Fruit fly (Drosophila melanogaster) whole organism, adult: ENCODE measurements around the gene Karl.
A peak's percentile ranks its signal among the peaks of the same experiment; 100 is the strongest.

Source experiments
- CG11617 ChIP-seq: fragments of 200-800 bp; sonication (Bioruptor generic); optimal IDR thresholded peaks from 2 replicates; lab custom pipeline; 2017; ENCODE audit warnings: mild to moderate bottlenecking, missing biosample characterization, missing genetic modification reagents, missing genetic modification characterization
- CG12768 ChIP-seq: fragments of 200-800 bp; sonication (Bioruptor generic); optimal IDR thresholded peaks from 2 replicates; lab custom pipeline; 2017; ENCODE audit warnings: missing biosample characterization, missing genetic modification characterization, mild to moderate bottlenecking, moderate library complexity, missing genetic modification reagents
- CG14711 ChIP-seq: fragments of 200-800 bp; sonication (Bioruptor generic); optimal IDR thresholded peaks from 2 replicates; lab custom pipeline; 2018; ENCODE audit warnings: missing biosample characterization, mild to moderate bottlenecking, missing genetic modification characterization, moderate library complexity
- CG1620 ChIP-seq: fragments of 200-800 bp; sonication (Bioruptor generic); optimal IDR thresholded peaks from 2 replicates; lab custom pipeline; 2016; ENCODE audit warnings: missing biosample characterization, missing genetic modification characterization
- CG33017 ChIP-seq: fragments of 200-800 bp; sonication (Bioruptor generic); optimal IDR thresholded peaks from 2 replicates; lab custom pipeline; 2018; ENCODE audit warnings: missing biosample characterization, mild to moderate bottlenecking, missing genetic modification characterization, moderate library complexity
- CG5204 ChIP-seq: fragments of 200-800 bp; sonication (Bioruptor generic); optimal IDR thresholded peaks from 2 replicates; lab custom pipeline; 2016; ENCODE audit warnings: missing biosample characterization, missing genetic modification characterization
- CG7045 ChIP-seq: fragments of 200-800 bp; sonication (Bioruptor generic); optimal IDR thresholded peaks from 2 replicates; lab custom pipeline; 2017; ENCODE audit warnings: missing biosample characterization, mild to moderate bottlenecking, missing genetic modification characterization
- CG7101 ChIP-seq: fragments of 200-800 bp; sonication (Bioruptor generic); optimal IDR thresholded peaks from 2 replicates; lab custom pipeline; 2018; ENCODE audit warnings: missing biosample characterization, mild to moderate bottlenecking, missing genetic modification characterization, moderate library complexity
- Clk ChIP-seq: fragments of 200-800 bp; sonication (Bioruptor generic); optimal IDR thresholded peaks from 2 replicates; lab custom pipeline; 2017; ENCODE audit warnings: missing biosample characterization, missing genetic modification characterization
- Crg-1 ChIP-seq: fragments of 200-800 bp; sonication (Bioruptor generic); optimal IDR thresholded peaks from 2 replicates; lab custom pipeline; 2016; ENCODE audit warnings: missing biosample characterization, missing genetic modification characterization
- Hr96 ChIP-seq: fragments of 200-800 bp; sonication (Bioruptor generic); optimal IDR thresholded peaks from 2 replicates; lab custom pipeline; 2016; ENCODE audit warnings: missing biosample characterization, missing genetic modification characterization
- Mnt ChIP-seq: fragments of 200-800 bp; sonication (Bioruptor generic); optimal IDR thresholded peaks from 2 replicates; lab custom pipeline; 2016; ENCODE audit warnings: missing biosample characterization, mild to moderate bottlenecking, missing genetic modification characterization
- bab1 ChIP-seq: fragments of 200-800 bp; sonication (Bioruptor generic); optimal IDR thresholded peaks from 3 replicates; lab custom pipeline; 2019; ENCODE audit warnings: missing biosample characterization, mild to moderate bottlenecking, missing genetic modification characterization, moderate library complexity
- cic ChIP-seq: fragments of 200-800 bp; sonication (Bioruptor generic); optimal IDR thresholded peaks from 2 replicates; lab custom pipeline; 2017; ENCODE audit warnings: missing biosample characterization, mild to moderate bottlenecking, missing genetic modification characterization, moderate library complexity
- cnc ChIP-seq, 2 experiments: fragments of >200 bp; optimal IDR thresholded peaks; 2 replicates each; lab custom pipeline; 2017
- kay ChIP-seq: fragments of 200-800 bp; sonication (Bioruptor generic); peaks from one replicate; lab custom pipeline; 2016; ENCODE audit warnings: missing biosample characterization, missing genetic modification characterization, borderline replicate concordance
- ovo ChIP-seq: fragments of 200-800 bp; sonication (Bioruptor generic); optimal IDR thresholded peaks from 2 replicates; lab custom pipeline; 2016; ENCODE audit warnings: missing biosample characterization, missing genetic modification characterization
- pad ChIP-seq: fragments of 200-800 bp; sonication (Bioruptor generic); optimal IDR thresholded peaks from 3 replicates; lab custom pipeline; 2017; ENCODE audit warnings: missing biosample characterization, missing genetic modification characterization, mild to moderate bottlenecking, moderate library complexity, missing genetic modification reagents
- tj ChIP-seq: fragments of 200-800 bp; sonication (Bioruptor generic); optimal IDR thresholded peaks from 3 replicates; lab custom pipeline; 2017; ENCODE audit warnings: missing biosample characterization, mild to moderate bottlenecking, missing genetic modification characterization, moderate library complexity
- toe ChIP-seq: fragments of 200-800 bp; sonication (Bioruptor generic); optimal IDR thresholded peaks from 2 replicates; lab custom pipeline; 2016; ENCODE audit warnings: missing biosample characterization, missing genetic modification characterization

Gene Karl

dm6 chrX:11784997-11785396 lies 2.2 kb upstream of the Karl start:
- TF ChIP-seq CG7101 (tag; lab: Kevin White, UChicago) = no peak
- no peak for TF ChIP-seq toe (GFP tag; lab: Kevin White, UChicago)
- no peak for TF ChIP-seq Mnt (GFP tag; lab: Kevin White, UChicago)
- no peak for TF ChIP-seq cnc (optimal IDR thresholded peaks at IDR 0.05; lab: Kevin White, UChicago)
- TF ChIP-seq Hr96 (GFP tag; lab: Kevin White, UChicago) = no peak
- TF ChIP-seq tj (GFP tag; lab: Kevin White, UChicago) = no peak
- no peak for TF ChIP-seq cic
- TF ChIP-seq pad = no peak
- TF ChIP-seq CG14711 (tag; lab: Kevin White, UChicago) = no peak
- TF ChIP-seq CG12768 (GFP tag; lab: Kevin White, UChicago) = no peak
- no peak for TF ChIP-seq CG7045 (GFP tag; lab: Kevin White, UChicago)
- TF ChIP-seq CG33017 = no peak
- TF ChIP-seq ovo (GFP tag; lab: Kevin White, UChicago) = no peak
- TF ChIP-seq Clk = no peak
- TF ChIP-seq Crg-1 = no peak
- no peak for TF ChIP-seq CG1620

dm6 chrX:11788187-11788870 lies 1.1 kb downstream of the Karl start:
- no peak for TF ChIP-seq CG14711 (tag; lab: Kevin White, UChicago)
- no peak for TF ChIP-seq bab1 (GFP tag; lab: Kevin White, UChicago)
- no peak for TF ChIP-seq Crg-1
- TF ChIP-seq CG33017 = no peak
- no peak for TF ChIP-seq Hr96 (GFP tag; lab: Kevin White, UChicago)
- no peak for TF ChIP-seq ovo (GFP tag; lab: Kevin White, UChicago)
- no peak for TF ChIP-seq Clk
- TF ChIP-seq Mnt (GFP tag; lab: Kevin White, UChicago) = no peak
- TF ChIP-seq pad = no peak
- no peak for TF ChIP-seq CG12768 (GFP tag; lab: Kevin White, UChicago)
- TF ChIP-seq cic = no peak
- no peak for TF ChIP-seq toe (GFP tag; lab: Kevin White, UChicago)
- no peak for TF ChIP-seq kay
- no peak for TF ChIP-seq CG11617 (GFP tag; lab: Kevin White, UChicago)
- no peak for TF ChIP-seq tj (GFP tag; lab: Kevin White, UChicago)

dm6 chrX:11792415-11793328 lies 5.5 kb downstream of the Karl start, which contains the start of gene CkIIbeta:
TSS of gene CkIIbeta (plus strand) at chrX:11792533.
- TF ChIP-seq CG12768 (GFP tag; lab: Kevin White, UChicago) (no peak), CG5204 (GFP tag; lab: Kevin White, UChicago) (no peak), pad (peak; percentile 57), Crg-1 (peak; percentile 75), Hr96 (GFP tag; lab: Kevin White, UChicago) (no peak), CG7101 (tag; lab: Kevin White, UChicago) (peak; percentile 53), toe (GFP tag; lab: Kevin White, UChicago) (no peak), CG7045 (GFP tag; lab: Kevin White, UChicago) (no peak), CG14711 (tag; lab: Kevin White, UChicago) (peak; percentile 16), bab1 (GFP tag; lab: Kevin White, UChicago) (peak; percentile 13), cnc (optimal IDR thresholded peaks at IDR 0.05; lab: Kevin White, UChicago) (no peak), CG11617 (GFP tag; lab: Kevin White, UChicago) (peak; percentile 21), Mnt (GFP tag; lab: Kevin White, UChicago) (peak; percentile 45), tj (GFP tag; lab: Kevin White, UChicago) (no peak), kay (no peak), cic (no peak), CG33017 (no peak), CG1620 (peak; percentile 75), Clk (no peak), ovo (GFP tag; lab: Kevin White, UChicago) (peak; percentile 74)

dm6 chrX:11793434-11793833 lies 6.3 kb downstream of the Karl start:
- TF ChIP-seq CG12768 (GFP tag; lab: Kevin White, UChicago) = no peak
- TF ChIP-seq ovo (GFP tag; lab: Kevin White, UChicago) = no peak
- TF ChIP-seq CG33017 = no peak

dm6 chrX:11796925-11797324 lies 9.7 kb downstream of the Karl start:
- TF ChIP-seq tj (GFP tag; lab: Kevin White, UChicago) (no peak), kay (no peak), toe (GFP tag; lab: Kevin White, UChicago) (no peak), CG11617 (GFP tag; lab: Kevin White, UChicago) (no peak), Mnt (GFP tag; lab: Kevin White, UChicago) (no peak)

- no peak for TF ChIP-seq toe (GFP tag; lab: Kevin White, UChicago)
- no peak for TF ChIP-seq CG1620
- peak; percentile 60 for TF ChIP-seq kay
- TF ChIP-seq bab1 (GFP tag; lab: Kevin White, UChicago) = no peak
- TF ChIP-seq Clk = no peak
- TF ChIP-seq cnc (optimal IDR thresholded peaks at IDR 0.05; lab: Kevin White, UChicago) = no peak
Observed at dm6 chrX:11798522-11798921, 11.3 kb downstream of the Karl start.
